Fruit fly (Drosophila melanogaster) whole organism, embryonic: ENCODE data around the gene CG17198.

Experiments
- CG10267 ChIP-seq: fragments of 200-800 bp; sonication (Bioruptor generic); optimal IDR thresholded peaks from 2 replicates; lab custom pipeline; 2018; ENCODE audit warnings: missing biosample characterization, mild to moderate bottlenecking, missing genetic modification characterization, moderate library complexity
- CG11504 ChIP-seq: fragments of 200-800 bp; sonication (Bioruptor generic); optimal IDR thresholded peaks from 3 replicates; lab custom pipeline; 2019; ENCODE audit warnings: missing biosample characterization, mild to moderate bottlenecking, missing genetic modification characterization, moderate library complexity
- CG13123 ChIP-seq: fragments of 200-800 bp; sonication (Bioruptor generic); optimal IDR thresholded peaks from 2 replicates; lab custom pipeline; 2016; ENCODE audit warnings: missing biosample characterization, missing genetic modification characterization
- CG15269 ChIP-seq: fragments of 200-800 bp; sonication (Bioruptor generic); optimal IDR thresholded peaks from 2 replicates; lab custom pipeline; 2018; ENCODE audit warnings: missing biosample characterization, mild to moderate bottlenecking, missing genetic modification characterization, moderate library complexity
- CG1647 ChIP-seq: fragments of 200-800 bp; sonication (Bioruptor generic); optimal IDR thresholded peaks from 3 replicates; lab custom pipeline; 2016; ENCODE audit warnings: missing biosample characterization, missing genetic modification characterization
- CG17361 ChIP-seq: fragments of 200-800 bp; sonication (Bioruptor generic); IDR thresholded peaks from 3 replicates; pipeline ENCODE4 v1.3.6; 2022; ENCODE audit warnings: missing biosample characterization, missing genetic modification characterization
- CG17829 ChIP-seq: fragments of 200-800 bp; optimal IDR thresholded peaks from 2 replicates; lab custom pipeline; 2019; ENCODE audit warnings: missing biosample characterization, mild to moderate bottlenecking, missing genetic modification characterization, moderate library complexity
- CG1792 ChIP-seq: fragments of 200-800 bp; sonication (Bioruptor generic); optimal IDR thresholded peaks from 2 replicates; lab custom pipeline; 2016; ENCODE audit warnings: missing biosample characterization, missing genetic modification characterization
- CG1832 ChIP-seq: fragments of 200-800 bp; sonication (Bioruptor generic); optimal IDR thresholded peaks from 2 replicates; lab custom pipeline; 2017; ENCODE audit warnings: missing biosample characterization, mild to moderate bottlenecking, missing genetic modification characterization, inconsistent platforms
- CG2116 ChIP-seq: fragments of 200-800 bp; sonication (Bioruptor generic); optimal IDR thresholded peaks from 3 replicates; lab custom pipeline; 2018; ENCODE audit warnings: missing biosample characterization, mild to moderate bottlenecking, missing genetic modification characterization
- CG2199 ChIP-seq: fragments of 200-800 bp; sonication (Bioruptor generic); IDR thresholded peaks from 3 replicates; pipeline ENCODE4 v1.3.6; 2022; ENCODE audit warnings: missing biosample characterization, missing genetic modification characterization
- CG2875 ChIP-seq: fragments of 200-800 bp; sonication (Bioruptor generic); optimal IDR thresholded peaks from 2 replicates; lab custom pipeline; 2017; ENCODE audit warnings: missing biosample characterization, mild to moderate bottlenecking, missing genetic modification characterization, missing genetic modification reagents
- CG32767 ChIP-seq: fragments of 200-800 bp; sonication (Bioruptor generic); IDR thresholded peaks from 2 replicates; pipeline ENCODE4 v1.3.6; 2022; ENCODE audit warnings: missing biosample characterization, missing genetic modification characterization
- CG33557 ChIP-seq: fragments of 200-800 bp; sonication (Bioruptor generic); optimal IDR thresholded peaks from 2 replicates; lab custom pipeline; 2019; ENCODE audit warnings: missing biosample characterization, mild to moderate bottlenecking, missing genetic modification characterization, moderate library complexity
- CG6765 ChIP-seq: fragments of 200-800 bp; sonication (Bioruptor generic); optimal IDR thresholded peaks from 3 replicates; lab custom pipeline; 2017; ENCODE audit warnings: missing biosample characterization, mild to moderate bottlenecking, missing genetic modification characterization
- CG7357 ChIP-seq: fragments of 200-800 bp; sonication (Bioruptor generic); IDR thresholded peaks from 3 replicates; pipeline ENCODE4 v1.3.6; 2022; ENCODE audit warnings: missing biosample characterization, missing genetic modification characterization
- CG7963 ChIP-seq: fragments of 200-800 bp; sonication (Bioruptor generic); IDR thresholded peaks from 3 replicates; pipeline ENCODE4 v1.3.6; 2022; ENCODE audit warnings: missing biosample characterization, missing genetic modification characterization; ENCODE audit not compliant: partially characterized antibody
- Dp ChIP-seq: fragments of 200-800 bp; sonication (Bioruptor generic); optimal IDR thresholded peaks from 2 replicates; lab custom pipeline; 2018; ENCODE audit warnings: missing biosample characterization, mild to moderate bottlenecking, missing genetic modification characterization, moderate library complexity
- Fer2 ChIP-seq: fragments of 200-800 bp; sonication (Bioruptor generic); optimal IDR thresholded peaks from 2 replicates; lab custom pipeline; 2018; ENCODE audit warnings: missing biosample characterization, mild to moderate bottlenecking, missing genetic modification characterization, moderate library complexity
- MTF-1 ChIP-seq: fragments of 200-800 bp; sonication (Bioruptor generic); optimal IDR thresholded peaks from 2 replicates; lab custom pipeline; 2018; ENCODE audit warnings: missing biosample characterization, mild to moderate bottlenecking, missing genetic modification characterization, borderline replicate concordance
- Neu2 ChIP-seq: fragments of 200-800 bp; sonication (Bioruptor generic); optimal IDR thresholded peaks from 3 replicates; lab custom pipeline; 2016; ENCODE audit warnings: missing biosample characterization, missing genetic modification characterization, borderline replicate concordance
- NfI ChIP-seq: fragments of 200-800 bp; sonication (Bioruptor generic); optimal IDR thresholded peaks from 3 replicates; lab custom pipeline; 2018; ENCODE audit warnings: missing biosample characterization, mild to moderate bottlenecking, missing genetic modification characterization, moderate library complexity
- Oaz ChIP-seq: fragments of 200-800 bp; sonication (Bioruptor generic); IDR thresholded peaks from 2 replicates; pipeline ENCODE4 v1.3.6; 2022; ENCODE audit warnings: missing biosample characterization, missing genetic modification characterization
- Six4 ChIP-seq: fragments of 200-800 bp; sonication (Bioruptor generic); optimal IDR thresholded peaks from 2 replicates; lab custom pipeline; 2016; ENCODE audit warnings: missing biosample characterization, missing genetic modification characterization
- YL-1 ChIP-seq: fragments of 200-800 bp; sonication (Bioruptor generic); optimal IDR thresholded peaks from 3 replicates; lab custom pipeline; 2017; ENCODE audit warnings: missing biosample characterization, mild to moderate bottlenecking, missing genetic modification characterization
- abd-A ChIP-seq: fragments of 200-800 bp; sonication (Bioruptor generic); optimal IDR thresholded peaks from 3 replicates; lab custom pipeline; 2019; ENCODE audit warnings: missing biosample characterization, mild to moderate bottlenecking, missing genetic modification characterization, moderate library complexity
- ac ChIP-seq: fragments of 200-800 bp; sonication (Bioruptor generic); optimal IDR thresholded peaks from 3 replicates; lab custom pipeline; 2017; ENCODE audit warnings: missing biosample characterization, mild to moderate bottlenecking, missing genetic modification characterization
- az2 ChIP-seq: fragments of 200-800 bp; sonication (Bioruptor generic); optimal IDR thresholded peaks from 3 replicates; lab custom pipeline; 2016; ENCODE audit warnings: missing biosample characterization, missing genetic modification characterization
- cas ChIP-seq: fragments of 200-800 bp; sonication (Bioruptor generic); IDR thresholded peaks from 2 replicates; pipeline ENCODE4 v1.3.6; 2022; ENCODE audit warnings: missing biosample characterization, missing genetic modification characterization
- ci ChIP-seq: fragments of 200-800 bp; sonication (Bioruptor generic); IDR thresholded peaks from 3 replicates; pipeline ENCODE4 v1.3.6; 2022; ENCODE audit warnings: missing biosample characterization, missing genetic modification characterization
- cwo ChIP-seq: fragments of 200-800 bp; sonication (Bioruptor generic); optimal IDR thresholded peaks from 3 replicates; lab custom pipeline; 2017; ENCODE audit warnings: missing biosample characterization, missing genetic modification characterization, mild to moderate bottlenecking, moderate library complexity, missing genetic modification reagents
- danr ChIP-seq: fragments of 200-800 bp; sonication (Bioruptor generic); IDR thresholded peaks from 2 replicates; pipeline ENCODE4 v1.3.6; 2022; ENCODE audit warnings: missing biosample characterization, missing genetic modification characterization
- dmrt11E ChIP-seq: fragments of 200-800 bp; sonication (Bioruptor generic); optimal IDR thresholded peaks from 3 replicates; lab custom pipeline; 2018; ENCODE audit warnings: missing biosample characterization, mild to moderate bottlenecking, missing genetic modification characterization, moderate library complexity
- ftz-f1 ChIP-seq: fragments of 200-800 bp; sonication (Bioruptor generic); optimal IDR thresholded peaks from 2 replicates; lab custom pipeline; 2016; ENCODE audit warnings: missing biosample characterization, missing genetic modification characterization
- ken ChIP-seq: fragments of 200-800 bp; sonication (Bioruptor generic); IDR thresholded peaks from 3 replicates; pipeline ENCODE4 v1.3.6; 2022; ENCODE audit warnings: missing biosample characterization, missing genetic modification characterization
- lbe ChIP-seq: fragments of 200-800 bp; sonication (Bioruptor generic); optimal IDR thresholded peaks from 2 replicates; lab custom pipeline; 2016; ENCODE audit warnings: missing biosample characterization, mild to moderate bottlenecking, missing genetic modification characterization
- maf-S ChIP-seq: fragments of 200-800 bp; sonication (Bioruptor generic); optimal IDR thresholded peaks from 2 replicates; lab custom pipeline; 2016; ENCODE audit warnings: missing biosample characterization, missing genetic modification characterization
- p53 ChIP-seq: fragments of 200-800 bp; sonication (Bioruptor generic); optimal IDR thresholded peaks from 2 replicates; lab custom pipeline; 2016; ENCODE audit warnings: missing biosample characterization, missing genetic modification characterization
- row ChIP-seq: fragments of 200-800 bp; sonication (Bioruptor generic); IDR thresholded peaks from 3 replicates; pipeline ENCODE4 v1.3.6; 2022; ENCODE audit warnings: missing biosample characterization, missing genetic modification characterization
- sc ChIP-seq, 3 experiments: fragments of >200 bp in 2 of 3; fragments of 200-800 bp in 1 of 3; sonication (Bioruptor generic) in 1 of 3; optimal IDR thresholded peaks; 2 replicates in 2 of 3; 3 replicates in 1 of 3; lab custom pipeline; 2017; ENCODE audit warnings: mild to moderate bottlenecking in 1 of 3, missing biosample characterization in 1 of 3, missing genetic modification characterization in 1 of 3, missing genetic modification reagents in 1 of 3
- trh ChIP-seq: fragments of 200-800 bp; sonication (Bioruptor generic); optimal IDR thresholded peaks from 2 replicates; lab custom pipeline; 2016; ENCODE audit warnings: missing biosample characterization, missing genetic modification characterization
- ttk ChIP-seq: fragments of 200-800 bp; sonication (Bioruptor generic); IDR thresholded peaks from 2 replicates; pipeline ENCODE4 v2.1.2; 2022; ENCODE audit warnings: missing biosample characterization, missing genetic modification characterization

CG17198 gene

DNA sequence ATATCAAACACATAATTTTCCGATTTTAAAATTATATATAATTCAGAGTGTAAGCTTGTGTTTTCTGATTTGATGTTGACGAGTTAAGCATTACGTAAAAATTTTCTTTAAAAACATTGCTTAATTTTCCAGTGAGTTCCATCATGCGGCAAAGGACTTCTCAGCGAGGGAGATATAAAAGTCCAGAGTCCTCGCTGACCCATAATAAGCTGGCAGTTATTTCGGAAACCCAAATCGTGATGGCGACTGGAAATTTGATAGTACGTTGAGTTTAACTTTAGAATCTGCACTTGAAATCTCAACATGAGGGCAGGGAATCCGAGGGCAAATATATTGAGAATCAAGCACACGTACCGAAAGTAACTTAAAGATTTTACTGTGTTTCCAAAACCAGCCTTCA, at the start of gene CG17198, which contains the start of gene CG17197:
Gene CG17198 (minus strand): TSS at position 101 of the 400 bp plus-strand sequence.
Gene CG17197 (minus strand): TSS at position 101 of the 400 bp plus-strand sequence.
- no peak for TF ChIP-seq sc (optimal IDR thresholded peaks at IDR 0.05; lab: Kevin White, UChicago)
- TF ChIP-seq sc (GFP tag; optimal IDR thresholded peaks at IDR 0.05; lab: Kevin White, UChicago): no peak
- TF ChIP-seq CG10267: no peak
- TF ChIP-seq CG6765 (GFP tag; lab: Kevin White, UChicago): no peak
- TF ChIP-seq CG13123 (GFP tag; lab: Kevin White, UChicago): no peak
- no peak for TF ChIP-seq dmrt11E
- TF ChIP-seq ttk (GFP tag; lab: Robert Waterston, UW): no peak
- no peak for TF ChIP-seq az2
- TF ChIP-seq ac (GFP tag; lab: Kevin White, UChicago): no peak
- TF ChIP-seq row (GFP tag; lab: Robert Waterston, UW): no peak
- no peak for TF ChIP-seq ci (GFP tag; lab: Robert Waterston, UW)
- no peak for TF ChIP-seq maf-S (GFP tag; lab: Kevin White, UChicago)
- no peak for TF ChIP-seq ftz-f1 (GFP tag; lab: Kevin White, UChicago)
- TF ChIP-seq CG15269 (tag; lab: Kevin White, UChicago): no peak
- no peak for TF ChIP-seq CG7963 (GFP tag; lab: Robert Waterston, UW)

DNA sequence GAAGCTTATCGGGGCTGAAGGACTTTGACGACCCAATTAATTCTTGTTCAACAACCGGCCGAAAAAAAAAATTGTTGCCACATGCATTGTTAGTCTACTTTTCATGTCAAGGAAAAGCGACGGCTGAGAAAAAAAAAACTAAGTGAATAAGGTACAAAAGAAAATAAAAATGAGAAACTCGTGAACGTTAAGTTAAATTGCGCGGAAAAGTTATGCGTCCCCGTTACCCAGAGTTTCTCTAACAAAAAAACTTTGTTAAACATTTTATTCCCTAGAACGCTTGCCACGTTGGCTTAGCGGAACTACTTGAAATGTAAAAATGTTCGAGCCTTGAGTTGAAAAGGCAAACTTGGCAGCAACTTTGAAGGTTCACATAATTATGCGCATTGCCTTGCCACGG, 40.0 kb upstream of the CG17198 start, which contains the start of gene CG14354:
Gene CG14354 (plus strand): TSS at position 301 of the 400 bp plus-strand sequence.
- no peak for TF ChIP-seq MTF-1 (GFP tag; lab: Kevin White, UChicago)
- TF ChIP-seq CG1792 (GFP tag; lab: Kevin White, UChicago): no peak
- TF ChIP-seq CG11504 (tag; lab: Kevin White, UChicago): no peak
- no peak for TF ChIP-seq CG7357 (GFP tag; lab: Robert Waterston, UW)
- no peak for TF ChIP-seq CG2875
- no peak for TF ChIP-seq NfI (GFP tag; lab: Kevin White, UChicago)

DNA sequence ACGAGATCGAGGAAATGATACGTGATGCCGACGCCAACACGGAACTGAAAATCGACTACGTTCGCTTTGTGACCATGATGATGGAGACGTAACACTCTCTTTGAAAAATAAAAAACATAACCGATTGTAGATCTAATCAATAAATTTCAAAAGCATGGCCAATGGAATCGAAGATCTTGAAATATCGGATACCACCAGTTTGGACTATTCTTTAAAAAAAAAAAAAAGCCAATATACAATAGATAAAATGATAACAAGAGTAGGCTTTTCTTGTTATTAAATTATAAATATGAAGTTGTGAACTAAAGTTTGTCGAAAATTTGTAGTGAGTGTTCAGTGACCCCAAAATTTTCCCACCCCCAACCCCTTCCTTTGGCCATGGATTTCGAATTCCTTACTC, 36.4 kb upstream of the CG17198 start, which contains the start of the genes Acam and CG17770:
Gene Acam (plus strand): TSS at position 301 of the 400 bp plus-strand sequence.
Gene CG17770 (plus strand): TSS at position 301 of the 400 bp plus-strand sequence.
- TF ChIP-seq abd-A (tag; lab: Kevin White, UChicago): no peak
- no peak for TF ChIP-seq Oaz
- no peak for TF ChIP-seq Neu2
- no peak for TF ChIP-seq CG11504 (tag; lab: Kevin White, UChicago)
- TF ChIP-seq trh (GFP tag; lab: Kevin White, UChicago): no peak
- TF ChIP-seq cwo (GFP tag; lab: Kevin White, UChicago): no peak
- no peak for TF ChIP-seq Dp
- TF ChIP-seq CG1647 (GFP tag; lab: Kevin White, UChicago): no peak
- no peak for TF ChIP-seq CG32767 (GFP tag; lab: Robert Waterston, UW)
- no peak for TF ChIP-seq Six4 (GFP tag; lab: Kevin White, UChicago)
- TF ChIP-seq p53 (GFP tag; lab: Kevin White, UChicago): no peak
- TF ChIP-seq cas (GFP tag; lab: Robert Waterston, UW): no peak
- TF ChIP-seq ken: no peak
- TF ChIP-seq danr (GFP tag; lab: Robert Waterston, UW): no peak

- no peak for TF ChIP-seq CG17361
- no peak for TF ChIP-seq YL-1 (GFP tag; lab: Kevin White, UChicago)
- TF ChIP-seq Fer2 (tag; lab: Kevin White, UChicago): no peak
- TF ChIP-seq CG33557 (GFP tag; lab: Kevin White, UChicago): no peak
- no peak for TF ChIP-seq CG1832 (GFP tag; lab: Kevin White, UChicago)
- TF ChIP-seq lbe (GFP tag; lab: Kevin White, UChicago): no peak
- TF ChIP-seq CG2116 (GFP tag; lab: Kevin White, UChicago): no peak
- no peak for TF ChIP-seq ttk (GFP tag; lab: Robert Waterston, UW)
- no peak for TF ChIP-seq CG17829 (tag; lab: Kevin White, UChicago)
- no peak for TF ChIP-seq CG2199 (GFP tag; lab: Robert Waterston, UW)
These were observed 35.6 kb upstream of the CG17198 start, which contains the start of gene CG5024 for dm6 chr3R:25810796-25811195. TSS of gene CG5024 (plus strand) at chr3R:25811096.
